Worm (Caenorhabditis elegans) whole organism, L1 larva: ENCODE results near the gene klp-19.
A peak's percentile ranks its signal among the peaks of the same experiment; 100 is the strongest.

ENCODE experiments used
- F16B12.6 ChIP-seq: fragments of 150-350 bp; optimal IDR thresholded peaks from 2 replicates; lab custom pipeline; 2014; ENCODE audit warnings: missing biosample characterization, missing genetic modification characterization
- aha-1 ChIP-seq: fragments of 150-350 bp; optimal IDR thresholded peaks from 2 replicates; lab custom pipeline; 2014; ENCODE audit warnings: missing biosample characterization, missing genetic modification characterization
- aly-2 ChIP-seq: fragments of 150-350 bp; optimal IDR thresholded peaks from 2 replicates; lab custom pipeline; 2014; ENCODE audit warnings: missing biosample characterization, missing genetic modification characterization
- blmp-1 ChIP-seq: fragments of 150-350 bp; optimal IDR thresholded peaks from 2 replicates; lab custom pipeline; 2014; ENCODE audit warnings: missing biosample characterization, missing genetic modification characterization
- jun-1 ChIP-seq: fragments of 150-350 bp; optimal IDR thresholded peaks from 2 replicates; lab custom pipeline; 2014; ENCODE audit warnings: missing biosample characterization, missing genetic modification reagents, missing genetic modification characterization
- lin-13 ChIP-seq: fragments of 150-350 bp; optimal IDR thresholded peaks from 2 replicates; lab custom pipeline; 2014; ENCODE audit warnings: missing biosample characterization, missing genetic modification reagents, missing genetic modification characterization
- mep-1 ChIP-seq: fragments of 150-350 bp; optimal IDR thresholded peaks from 2 replicates; lab custom pipeline; 2014; ENCODE audit warnings: missing biosample characterization, missing genetic modification characterization
- nhr-237 ChIP-seq: fragments of 150-350 bp; optimal IDR thresholded peaks from 2 replicates; lab custom pipeline; 2014; ENCODE audit warnings: missing biosample characterization, missing genetic modification characterization
- nhr-28 ChIP-seq: fragments of 150-350 bp; optimal IDR thresholded peaks from 2 replicates; lab custom pipeline; 2014; ENCODE audit warnings: missing biosample characterization, missing genetic modification characterization
- unc-62 ChIP-seq: fragments of 150-350 bp; optimal IDR thresholded peaks from 2 replicates; lab custom pipeline; 2014; ENCODE audit warnings: missing biosample characterization, missing genetic modification reagents, missing genetic modification characterization

DNA sequence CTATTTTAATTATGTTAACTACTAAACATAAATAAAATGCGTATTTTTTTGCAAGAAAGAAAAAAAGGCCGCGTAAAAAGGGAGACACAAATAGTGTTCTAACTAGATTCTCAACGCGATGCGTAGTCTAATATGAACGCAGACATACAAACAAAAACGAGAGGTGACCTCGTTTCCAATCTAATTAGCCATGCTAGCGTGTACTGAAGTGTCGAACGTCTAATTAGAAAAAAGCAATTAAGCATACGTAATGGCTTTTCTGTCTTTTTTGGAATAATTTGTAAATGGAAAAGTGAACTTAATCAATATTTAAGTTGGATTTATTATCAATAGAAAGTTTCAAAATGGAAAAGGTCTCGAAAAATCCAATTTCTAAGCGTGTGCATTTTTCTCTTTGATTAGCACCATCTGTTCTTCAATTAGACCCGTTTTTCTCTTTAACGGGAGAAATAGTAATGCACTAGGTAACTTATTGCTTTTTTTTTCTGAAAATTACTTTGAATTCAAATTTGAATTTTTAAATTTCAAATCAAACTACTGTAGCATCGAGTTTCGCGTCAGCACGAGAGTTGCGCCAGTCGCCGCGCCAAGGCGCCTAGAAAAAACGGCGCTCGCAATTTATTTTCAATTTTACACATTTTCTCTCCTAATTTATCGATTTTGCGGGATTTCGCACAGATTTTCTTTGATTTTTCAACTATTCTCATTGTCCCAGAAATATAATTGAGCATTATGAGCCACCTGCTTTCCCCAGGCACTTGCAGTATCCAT, 33.6 kb upstream of the klp-19 start:
- TF ChIP-seq F16B12.6 (tag; lab: Kevin White, UChicago) = no peak
- TF ChIP-seq aly-2 = no peak
- no peak for TF ChIP-seq unc-62 (GFP tag; lab: Kevin White, UChicago)
- no peak for TF ChIP-seq nhr-237 (tag; lab: Kevin White, UChicago)
- no peak for TF ChIP-seq nhr-28 (tag; lab: Kevin White, UChicago)
- no peak for TF ChIP-seq aha-1 (tag; lab: Kevin White, UChicago)
- peak; percentile 34 for TF ChIP-seq lin-13 (GFP tag; lab: Kevin White, UChicago)
- no peak for TF ChIP-seq mep-1 (tag; lab: Kevin White, UChicago)
- peak; percentile 17 for TF ChIP-seq blmp-1 (tag; lab: Kevin White, UChicago)
- TF ChIP-seq jun-1 (tag; lab: Kevin White, UChicago) = no peak
